Fruit fly (Drosophila melanogaster) whole organism, prepupa: ENCODE measurements around the gene CG33642.

Experiments used
- Blimp-1 ChIP-seq: fragments of 200-800 bp; sonication (Bioruptor generic); optimal IDR thresholded peaks from 3 replicates; lab custom pipeline; 2017; ENCODE audit warnings: missing biosample characterization, missing genetic modification characterization, mild to moderate bottlenecking, moderate library complexity, missing genetic modification reagents
- CG10631 ChIP-seq: fragments of 200-800 bp; sonication (Bioruptor generic); optimal IDR thresholded peaks from 2 replicates; lab custom pipeline; 2016; ENCODE audit warnings: missing biosample characterization, missing genetic modification characterization
- CG11762 ChIP-seq: fragments of 200-800 bp; sonication (Bioruptor generic); optimal IDR thresholded peaks from 3 replicates; lab custom pipeline; 2016; ENCODE audit warnings: missing biosample characterization, missing genetic modification characterization; ENCODE audit not compliant: insufficient read depth
- CG11902 ChIP-seq: fragments of 200-800 bp; sonication (Bioruptor generic); optimal IDR thresholded peaks from 3 replicates; lab custom pipeline; 2016; ENCODE audit warnings: missing biosample characterization, missing genetic modification characterization
- CG1621 ChIP-seq: fragments of 200-800 bp; sonication (Bioruptor generic); optimal IDR thresholded peaks from 3 replicates; lab custom pipeline; 2018; ENCODE audit warnings: missing biosample characterization, mild to moderate bottlenecking, missing genetic modification characterization
- CG31627 ChIP-seq: fragments of 200-800 bp; sonication (Bioruptor generic); optimal IDR thresholded peaks from 3 replicates; lab custom pipeline; 2016; ENCODE audit warnings: missing biosample characterization, missing genetic modification characterization
- CG32006 ChIP-seq: fragments of 200-800 bp; sonication (Bioruptor generic); optimal IDR thresholded peaks from 3 replicates; lab custom pipeline; 2017; ENCODE audit warnings: missing biosample characterization, mild to moderate bottlenecking, missing genetic modification characterization
- CG3919 ChIP-seq: fragments of 200-800 bp; sonication (Bioruptor generic); optimal IDR thresholded peaks from 3 replicates; lab custom pipeline; 2016; ENCODE audit warnings: missing biosample characterization, missing genetic modification characterization
- CG4318 ChIP-seq: fragments of 200-800 bp; sonication (Bioruptor generic); optimal IDR thresholded peaks from 3 replicates; lab custom pipeline; 2017; ENCODE audit warnings: missing biosample characterization, mild to moderate bottlenecking, missing genetic modification characterization
- CG6163 ChIP-seq: fragments of 200-800 bp; sonication (Bioruptor generic); IDR thresholded peaks from 3 replicates; pipeline ENCODE4 v1.3.6; 2022; ENCODE audit warnings: missing biosample characterization, missing genetic modification characterization
- CG6808 ChIP-seq: fragments of 200-800 bp; sonication (Bioruptor generic); optimal IDR thresholded peaks from 3 replicates; lab custom pipeline; 2017; ENCODE audit warnings: missing biosample characterization, missing genetic modification characterization, mild to moderate bottlenecking, moderate library complexity, missing genetic modification reagents
- CG7368 ChIP-seq: fragments of 200-800 bp; sonication (Bioruptor generic); optimal IDR thresholded peaks from 3 replicates; lab custom pipeline; 2016; ENCODE audit warnings: missing biosample characterization, missing genetic modification characterization
- CG8119 ChIP-seq: fragments of 200-800 bp; sonication (Bioruptor generic); IDR thresholded peaks from 3 replicates; pipeline ENCODE4 v1.3.6; 2022; ENCODE audit warnings: missing biosample characterization, missing genetic modification characterization
- CG9139 ChIP-seq: fragments of 200-800 bp; sonication (Bioruptor generic); optimal IDR thresholded peaks from 3 replicates; lab custom pipeline; 2017; ENCODE audit warnings: missing biosample characterization, mild to moderate bottlenecking, missing genetic modification characterization
- Eip78C ChIP-seq: fragments of 200-800 bp; sonication (Bioruptor generic); peaks from one replicate; lab custom pipeline; 2016; ENCODE audit warnings: missing biosample characterization, missing genetic modification characterization
- Ets21C ChIP-seq: fragments of 200-800 bp; sonication (Bioruptor generic); optimal IDR thresholded peaks from 3 replicates; lab custom pipeline; 2016; ENCODE audit warnings: missing biosample characterization, missing genetic modification characterization
- Ets96B ChIP-seq: fragments of 200-800 bp; optimal IDR thresholded peaks from 2 replicates; lab custom pipeline; 2019; ENCODE audit warnings: missing biosample characterization, mild to moderate bottlenecking, missing genetic modification characterization, moderate library complexity
- Gug ChIP-seq: fragments of 200-800 bp; sonication (Bioruptor generic); IDR thresholded peaks from 2 replicates; pipeline ENCODE4 v1.3.6; 2022; ENCODE audit warnings: missing biosample characterization, missing genetic modification characterization
- Hr38 ChIP-seq: sonication (Bioruptor generic); optimal IDR thresholded peaks from 2 replicates; lab custom pipeline; 2016; ENCODE audit warnings: missing biosample characterization, missing genetic modification characterization
- Hr39 ChIP-seq: fragments of 200-800 bp; sonication (Bioruptor generic); optimal IDR thresholded peaks from 2 replicates; lab custom pipeline; 2016; ENCODE audit warnings: missing biosample characterization, missing genetic modification characterization
- Hr4 ChIP-seq: fragments of 200-800 bp; sonication (Bioruptor generic); optimal IDR thresholded peaks from 3 replicates; lab custom pipeline; 2016; ENCODE audit warnings: missing biosample characterization, missing genetic modification characterization
- Lpt ChIP-seq: fragments of 200-800 bp; sonication (Bioruptor generic); optimal IDR thresholded peaks from 3 replicates; lab custom pipeline; 2016; ENCODE audit warnings: missing biosample characterization, missing genetic modification characterization
- Met ChIP-seq: fragments of 200-800 bp; sonication (Bioruptor generic); optimal IDR thresholded peaks from 3 replicates; lab custom pipeline; 2016; ENCODE audit warnings: missing biosample characterization, missing genetic modification characterization
- OdsH ChIP-seq: fragments of 200-800 bp; sonication (Bioruptor generic); optimal IDR thresholded peaks from 3 replicates; lab custom pipeline; 2016; ENCODE audit warnings: missing biosample characterization, missing genetic modification characterization
- Smox ChIP-seq: fragments of 200-800 bp; sonication (Bioruptor generic); optimal IDR thresholded peaks from 3 replicates; lab custom pipeline; 2016; ENCODE audit warnings: missing biosample characterization, missing genetic modification characterization
- Sox102F ChIP-seq: fragments of 200-800 bp; sonication (Bioruptor generic); optimal IDR thresholded peaks from 2 replicates; lab custom pipeline; 2016; ENCODE audit warnings: missing biosample characterization, mild to moderate bottlenecking, missing genetic modification characterization
- Sox14 ChIP-seq: fragments of 200-800 bp; sonication (Bioruptor generic); optimal IDR thresholded peaks from 3 replicates; lab custom pipeline; 2016; ENCODE audit warnings: missing biosample characterization, missing genetic modification characterization
- Sox15 ChIP-seq: fragments of 200-800 bp; sonication (Bioruptor generic); optimal IDR thresholded peaks from 3 replicates; lab custom pipeline; 2016; ENCODE audit warnings: missing biosample characterization, missing genetic modification characterization
- achi ChIP-seq: fragments of 200-800 bp; sonication (Bioruptor generic); optimal IDR thresholded peaks from 3 replicates; lab custom pipeline; 2016; ENCODE audit warnings: missing biosample characterization, missing genetic modification characterization
- cyc ChIP-seq: fragments of 200-800 bp; sonication (Bioruptor generic); optimal IDR thresholded peaks from 3 replicates; lab custom pipeline; 2016; ENCODE audit warnings: missing biosample characterization, missing genetic modification characterization
- dac ChIP-seq: fragments of 200-800 bp; sonication (Bioruptor generic); optimal IDR thresholded peaks from 2 replicates; lab custom pipeline; 2017; ENCODE audit warnings: missing biosample characterization, mild to moderate bottlenecking, missing genetic modification characterization
- dsx ChIP-seq: fragments of 200-800 bp; optimal IDR thresholded peaks from 3 replicates; lab custom pipeline; 2019; ENCODE audit warnings: missing biosample characterization, mild to moderate bottlenecking, missing genetic modification characterization, moderate library complexity; ENCODE audit not compliant: poor library complexity, severe bottlenecking
- eg ChIP-seq: fragments of 200-800 bp; sonication (Bioruptor generic); IDR thresholded peaks from 3 replicates; pipeline ENCODE4 v1.3.6; 2022; ENCODE audit warnings: missing biosample characterization, missing genetic modification characterization
- esn ChIP-seq: fragments of 200-800 bp; sonication (Bioruptor generic); optimal IDR thresholded peaks from 2 replicates; lab custom pipeline; 2016; ENCODE audit warnings: missing biosample characterization, mild to moderate bottlenecking, missing genetic modification characterization, moderate library complexity
- fd59A ChIP-seq: fragments of 200-800 bp; sonication (Bioruptor generic); optimal IDR thresholded peaks from 2 replicates; lab custom pipeline; 2017; ENCODE audit warnings: missing biosample characterization, mild to moderate bottlenecking, missing genetic modification characterization, missing genetic modification reagents
- fd85E ChIP-seq: fragments of 200-800 bp; sonication (Bioruptor generic); optimal IDR thresholded peaks from 3 replicates; lab custom pipeline; 2016; ENCODE audit warnings: missing biosample characterization, missing genetic modification characterization
- fkh ChIP-seq: fragments of 200-800 bp; sonication (Bioruptor generic); optimal IDR thresholded peaks from 3 replicates; lab custom pipeline; 2017; ENCODE audit warnings: missing biosample characterization, mild to moderate bottlenecking, missing genetic modification characterization, moderate library complexity
- lz ChIP-seq: fragments of 200-800 bp; sonication (Bioruptor generic); optimal IDR thresholded peaks from 3 replicates; lab custom pipeline; 2016; ENCODE audit warnings: missing biosample characterization, missing genetic modification characterization
- net ChIP-seq: fragments of 200-800 bp; sonication (Bioruptor generic); optimal IDR thresholded peaks from 3 replicates; lab custom pipeline; 2016; ENCODE audit warnings: missing biosample characterization, missing genetic modification characterization
- pdm3 ChIP-seq: fragments of 200-800 bp; sonication (Bioruptor generic); optimal IDR thresholded peaks from 3 replicates; lab custom pipeline; 2016; ENCODE audit warnings: missing biosample characterization, missing genetic modification characterization
- ss ChIP-seq, 2 experiments: fragments of 200-800 bp; sonication (Bioruptor generic); optimal IDR thresholded peaks; 2 replicates in 1 of 2; 3 replicates in 1 of 2; lab custom pipeline; 2017 to 2018; ENCODE audit warnings: mild to moderate bottlenecking in 2 of 2, missing biosample characterization in 2 of 2, missing genetic modification characterization in 2 of 2, moderate library complexity in 1 of 2
- svp ChIP-seq: fragments of 200-800 bp; sonication (Bioruptor generic); peaks from one replicate; lab custom pipeline; 2016; ENCODE audit warnings: missing biosample characterization, missing genetic modification characterization
- topi ChIP-seq: fragments of 200-800 bp; sonication (Bioruptor generic); optimal IDR thresholded peaks from 3 replicates; lab custom pipeline; 2016; ENCODE audit warnings: missing biosample characterization, missing genetic modification characterization

Gene CG33642

DNA sequence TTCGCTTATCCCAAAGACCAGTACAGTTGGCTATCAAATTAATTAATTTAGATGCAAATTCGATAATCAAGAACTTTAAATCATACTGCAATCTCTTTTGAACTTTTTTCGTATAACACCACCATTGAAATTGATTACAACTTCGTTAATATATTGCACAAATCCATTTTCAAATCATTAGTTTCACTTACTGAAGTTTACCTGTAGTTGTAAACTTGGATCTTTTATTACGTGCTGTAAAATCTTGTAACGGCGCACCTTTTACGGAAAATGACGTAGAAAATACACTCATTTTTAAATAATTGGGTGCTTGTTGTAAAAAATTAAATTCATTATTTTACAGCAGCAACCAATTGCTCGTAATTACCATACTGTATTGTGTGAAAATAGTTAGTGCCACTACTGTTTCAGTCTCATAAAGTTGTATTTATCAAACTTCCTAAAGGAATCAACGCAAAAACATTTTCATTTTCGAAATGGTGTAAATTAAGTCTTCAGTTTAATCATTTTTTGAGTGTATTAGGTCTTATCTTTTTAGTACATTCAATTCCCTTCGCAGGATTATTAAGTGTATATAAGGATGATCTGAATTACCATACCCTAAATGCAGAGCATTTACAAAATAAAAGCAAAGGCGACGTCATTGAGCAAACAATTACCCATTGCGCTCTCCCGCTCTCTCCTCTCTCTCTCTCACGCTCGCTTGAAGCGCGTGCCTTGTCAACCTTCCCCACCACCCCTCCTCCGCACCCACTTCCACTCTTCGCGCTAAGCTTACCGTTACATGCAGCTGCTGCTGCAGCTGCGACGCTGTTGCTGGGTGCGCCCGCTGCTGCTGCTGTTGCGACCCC is 17.4 kb upstream of the CG33642 start (continued):
- TF ChIP-seq eg (GFP tag; lab: Robert Waterston, UW): peak; percentile 58
- no peak for TF ChIP-seq Sox14
- TF ChIP-seq dsx (GFP tag; lab: Kevin White, UChicago): no peak
- TF ChIP-seq fkh: peak; percentile 25
- TF ChIP-seq ss (GFP tag; optimal IDR thresholded peaks at IDR 0.05; lab: Kevin White, UChicago): peak in 1 of 2 experiments; percentile 2
- TF ChIP-seq Sox15 (GFP tag; lab: Kevin White, UChicago): peak; percentile 5
- TF ChIP-seq CG4318 (GFP tag; lab: Kevin White, UChicago): no peak
- TF ChIP-seq CG6808: no peak
- peak; percentile 42 for TF ChIP-seq CG31627 (GFP tag; lab: Kevin White, UChicago)
- TF ChIP-seq CG8119 (GFP tag; lab: Robert Waterston, UW): no peak; the same call in 1 of the 3 replicates
- peak; percentile 10 for TF ChIP-seq Ets21C (GFP tag; lab: Kevin White, UChicago)
- peak; percentile 19 for TF ChIP-seq svp
- peak; percentile 7 for TF ChIP-seq CG7368 (GFP tag; lab: Kevin White, UChicago)
- TF ChIP-seq Smox (GFP tag; lab: Kevin White, UChicago): peak; percentile 39
- TF ChIP-seq Hr39: peak; percentile 21
- no peak for TF ChIP-seq CG11762 (GFP tag; lab: Kevin White, UChicago)
- peak; percentile 17 for TF ChIP-seq CG10631 (GFP tag; lab: Kevin White, UChicago)
- peak; percentile 68 for TF ChIP-seq Hr4 (GFP tag; lab: Kevin White, UChicago)
- peak; percentile 28 for TF ChIP-seq esn (GFP tag; lab: Kevin White, UChicago)
- TF ChIP-seq CG3919: peak; percentile 18
- TF ChIP-seq pdm3 (GFP tag; lab: Kevin White, UChicago): peak; percentile 46
- no peak for TF ChIP-seq Hr38 (GFP tag; lab: Kevin White, UChicago)
- no peak for TF ChIP-seq Sox102F (GFP tag; lab: Kevin White, UChicago)
- peak; percentile 24 for TF ChIP-seq Gug (GFP tag; lab: Robert Waterston, UW)
- no peak for TF ChIP-seq CG9139 (GFP tag; lab: Kevin White, UChicago)
- TF ChIP-seq Eip78C: peak; percentile 78
- peak; percentile 45 for TF ChIP-seq topi
- TF ChIP-seq lz: no peak
- TF ChIP-seq Blimp-1 (GFP tag; lab: Kevin White, UChicago): no peak
- no peak for TF ChIP-seq fd59A (GFP tag; lab: Kevin White, UChicago)
- no peak for TF ChIP-seq Ets96B
- TF ChIP-seq net: no peak
- peak; percentile 33 for TF ChIP-seq Met

DNA sequence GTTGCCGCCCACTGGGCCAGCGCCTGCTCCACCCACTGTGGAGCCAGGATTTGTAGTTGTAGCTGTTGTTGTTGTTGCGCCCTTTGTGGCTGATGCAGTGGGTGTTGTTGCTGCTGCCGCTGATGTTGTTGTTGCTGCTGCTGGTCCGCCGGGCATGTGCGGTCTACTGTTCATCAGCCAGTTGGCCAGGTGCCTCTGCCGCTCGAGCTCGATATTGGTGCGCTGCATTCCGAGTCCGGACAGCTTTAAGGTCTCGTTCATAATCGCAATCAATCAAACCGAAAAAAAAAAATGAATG is 16.8 kb upstream of the CG33642 start:
- no peak for TF ChIP-seq eg (GFP tag; lab: Robert Waterston, UW)
- no peak for TF ChIP-seq fd85E (GFP tag; lab: Kevin White, UChicago)
- no peak for TF ChIP-seq cyc
- no peak for TF ChIP-seq Lpt (GFP tag; lab: Kevin White, UChicago)
- TF ChIP-seq net: no peak
- TF ChIP-seq achi (GFP tag; lab: Kevin White, UChicago): no peak
- no peak for TF ChIP-seq CG6163
- TF ChIP-seq dac: no peak
- no peak for TF ChIP-seq Ets21C (GFP tag; lab: Kevin White, UChicago)
- TF ChIP-seq CG11902: no peak
- no peak for TF ChIP-seq CG32006 (GFP tag; lab: Kevin White, UChicago)
- TF ChIP-seq dsx (GFP tag; lab: Kevin White, UChicago): no peak
- no peak for TF ChIP-seq Hr39
- no peak for TF ChIP-seq OdsH
- no peak for TF ChIP-seq CG1621 (tag; lab: Kevin White, UChicago)
- no peak for TF ChIP-seq CG10631 (GFP tag; lab: Kevin White, UChicago)
- no peak for TF ChIP-seq Ets96B
